Worm (Caenorhabditis elegans) whole organism, L3 larva: ENCODE results near the gene ech-8.

ENCODE experiments used
- R02D3.7 ChIP-seq: fragments of 150-350 bp; optimal IDR thresholded peaks from 2 replicates; lab custom pipeline; 2014; ENCODE audit warnings: missing biosample characterization, missing genetic modification characterization
- aly-2 ChIP-seq: fragments of 150-350 bp; optimal IDR thresholded peaks from 2 replicates; lab custom pipeline; 2014; ENCODE audit warnings: missing biosample characterization, missing genetic modification characterization
- ama-1 ChIP-seq: fragments of 150-350 bp; optimal IDR thresholded peaks from 2 replicates; lab custom pipeline; 2018
- ceh-9 ChIP-seq: sonication (generic microtip); optimal IDR thresholded peaks from 2 replicates; lab custom pipeline; 2018; ENCODE audit warnings: missing biosample characterization, missing genetic modification characterization
- daf-12 ChIP-seq: fragments of 150-350 bp; optimal IDR thresholded peaks from 2 replicates; lab custom pipeline; 2014; ENCODE audit warnings: missing biosample characterization, missing genetic modification reagents, missing genetic modification characterization
- fkh-10 ChIP-seq: sonication (generic microtip); optimal IDR thresholded peaks from 2 replicates; lab custom pipeline; 2017; ENCODE audit warnings: missing biosample characterization, missing genetic modification reagents, missing genetic modification characterization
- lin-15B ChIP-seq: fragments of 150-350 bp; optimal IDR thresholded peaks from 2 replicates; lab custom pipeline; 2014; ENCODE audit warnings: missing biosample characterization, missing genetic modification characterization
- lin-39 ChIP-seq: fragments of 150-350 bp; optimal IDR thresholded peaks from 2 replicates; lab custom pipeline; 2018; ENCODE audit warnings: missing biosample characterization, missing genetic modification reagents, missing genetic modification characterization
- lsy-12 ChIP-seq: sonication (generic microtip); optimal IDR thresholded peaks from 2 replicates; lab custom pipeline; 2016; ENCODE audit warnings: mild to moderate bottlenecking, missing genetic modification characterization, missing compliant biosample characterization
- nhr-23 ChIP-seq: fragments of 150-350 bp; optimal IDR thresholded peaks from 2 replicates; lab custom pipeline; 2014; ENCODE audit warnings: missing biosample characterization, missing genetic modification reagents, missing genetic modification characterization
- nhr-28 ChIP-seq: fragments of 150-350 bp; optimal IDR thresholded peaks from 2 replicates; lab custom pipeline; 2014; ENCODE audit warnings: missing biosample characterization, missing genetic modification characterization
- tbx-2 ChIP-seq: sonication (generic microtip); optimal IDR thresholded peaks from 2 replicates; lab custom pipeline; 2016; ENCODE audit warnings: mild to moderate bottlenecking, missing genetic modification characterization, missing compliant biosample characterization
- unc-62 ChIP-seq: fragments of 150-350 bp; sonication (generic microtip); optimal IDR thresholded peaks from 4 replicates; lab custom pipeline; 2014; ENCODE audit warnings: missing biosample characterization, missing genetic modification reagents, missing genetic modification characterization
- ztf-4 ChIP-seq: fragments of 150-350 bp; optimal IDR thresholded peaks from 2 replicates; lab custom pipeline; 2014; ENCODE audit warnings: missing biosample characterization, missing genetic modification characterization

- TF ChIP-seq ztf-4 (tag; lab: Kevin White, UChicago) (no peak), lin-15B (tag; lab: Kevin White, UChicago) (no peak), tbx-2 (tag; lab: Kevin White, UChicago) (no peak), nhr-23 (tag; lab: Kevin White, UChicago) (no peak), lin-39 (tag; lab: Kevin White, UChicago) (no peak), ama-1 (lab: Kevin White, UChicago) (no peak), fkh-10 (GFP tag; lab: Kevin White, UChicago) (no peak), R02D3.7 (tag; lab: Kevin White, UChicago) (no peak), nhr-28 (no peak), ceh-9 (no peak), unc-62 (GFP tag; lab: Kevin White, UChicago) (no peak), daf-12 (tag; lab: Kevin White, UChicago) (no peak), aly-2 (tag; lab: Kevin White, UChicago) (no peak), lsy-12 (tag; lab: Kevin White, UChicago) (no peak)
Observed at ce11 chrIV:10235279-10235829, 3.6 kb downstream of the ech-8 start, which contains the start of gene ech-9.
